Fruit fly (Drosophila melanogaster) whole organism, prepupa: ENCODE results near the gene CG34135.

ENCODE experiments used
- CG10631 ChIP-seq: fragments of 200-800 bp; sonication (Bioruptor generic); optimal IDR thresholded peaks from 2 replicates; lab custom pipeline; 2016; ENCODE audit warnings: missing biosample characterization, missing genetic modification characterization
- CG10669 ChIP-seq: fragments of 200-800 bp; sonication (Bioruptor generic); optimal IDR thresholded peaks from 3 replicates; lab custom pipeline; 2018; ENCODE audit warnings: missing biosample characterization, mild to moderate bottlenecking, missing genetic modification characterization, moderate library complexity
- CG11294 ChIP-seq: fragments of 200-800 bp; sonication (Bioruptor generic); IDR thresholded peaks from 2 replicates; pipeline ENCODE4 v1.3.6; 2022; ENCODE audit warnings: missing biosample characterization, missing genetic modification characterization
- CG11762 ChIP-seq: fragments of 200-800 bp; sonication (Bioruptor generic); optimal IDR thresholded peaks from 3 replicates; lab custom pipeline; 2016; ENCODE audit warnings: missing biosample characterization, missing genetic modification characterization; ENCODE audit not compliant: insufficient read depth
- CG11902 ChIP-seq: fragments of 200-800 bp; sonication (Bioruptor generic); optimal IDR thresholded peaks from 3 replicates; lab custom pipeline; 2016; ENCODE audit warnings: missing biosample characterization, missing genetic modification characterization
- CG15336 ChIP-seq: fragments of 200-800 bp; sonication (Bioruptor generic); IDR thresholded peaks from 2 replicates; pipeline ENCODE4 v1.3.6; 2022; ENCODE audit warnings: missing biosample characterization, missing genetic modification characterization
- CG16779 ChIP-seq: fragments of 200-800 bp; sonication (Bioruptor generic); optimal IDR thresholded peaks from 3 replicates; lab custom pipeline; 2017; ENCODE audit warnings: missing biosample characterization, mild to moderate bottlenecking, missing genetic modification characterization
- CG3032 ChIP-seq: fragments of 200-800 bp; optimal IDR thresholded peaks from 2 replicates; lab custom pipeline; 2019; ENCODE audit warnings: missing biosample characterization, mild to moderate bottlenecking, missing genetic modification characterization, moderate library complexity
- CG32006 ChIP-seq: fragments of 200-800 bp; sonication (Bioruptor generic); optimal IDR thresholded peaks from 3 replicates; lab custom pipeline; 2017; ENCODE audit warnings: missing biosample characterization, mild to moderate bottlenecking, missing genetic modification characterization
- CG3919 ChIP-seq: fragments of 200-800 bp; sonication (Bioruptor generic); optimal IDR thresholded peaks from 3 replicates; lab custom pipeline; 2016; ENCODE audit warnings: missing biosample characterization, missing genetic modification characterization
- CG6276 ChIP-seq: fragments of 200-800 bp; sonication (Bioruptor generic); optimal IDR thresholded peaks from 2 replicates; lab custom pipeline; 2017; ENCODE audit warnings: missing biosample characterization, mild to moderate bottlenecking, missing genetic modification characterization
- CG6854 ChIP-seq: fragments of 200-800 bp; sonication (Bioruptor generic); optimal IDR thresholded peaks from 2 replicates; lab custom pipeline; 2017; ENCODE audit warnings: missing biosample characterization, mild to moderate bottlenecking, missing genetic modification characterization
- CG7368 ChIP-seq: fragments of 200-800 bp; sonication (Bioruptor generic); optimal IDR thresholded peaks from 3 replicates; lab custom pipeline; 2016; ENCODE audit warnings: missing biosample characterization, missing genetic modification characterization
- CG8119 ChIP-seq: fragments of 200-800 bp; sonication (Bioruptor generic); IDR thresholded peaks from 3 replicates; pipeline ENCODE4 v1.3.6; 2022; ENCODE audit warnings: missing biosample characterization, missing genetic modification characterization
- CG9139 ChIP-seq: fragments of 200-800 bp; sonication (Bioruptor generic); optimal IDR thresholded peaks from 3 replicates; lab custom pipeline; 2017; ENCODE audit warnings: missing biosample characterization, mild to moderate bottlenecking, missing genetic modification characterization
- Eip75B ChIP-seq: fragments of 200-800 bp; sonication (Bioruptor generic); optimal IDR thresholded peaks from 3 replicates; lab custom pipeline; 2016; ENCODE audit warnings: missing biosample characterization, missing genetic modification characterization
- Eip78C ChIP-seq: fragments of 200-800 bp; sonication (Bioruptor generic); peaks from one replicate; lab custom pipeline; 2016; ENCODE audit warnings: missing biosample characterization, missing genetic modification characterization
- Ets96B ChIP-seq: fragments of 200-800 bp; optimal IDR thresholded peaks from 2 replicates; lab custom pipeline; 2019; ENCODE audit warnings: missing biosample characterization, mild to moderate bottlenecking, missing genetic modification characterization, moderate library complexity
- Gug ChIP-seq: fragments of 200-800 bp; sonication (Bioruptor generic); IDR thresholded peaks from 2 replicates; pipeline ENCODE4 v1.3.6; 2022; ENCODE audit warnings: missing biosample characterization, missing genetic modification characterization
- Hr38 ChIP-seq: sonication (Bioruptor generic); optimal IDR thresholded peaks from 2 replicates; lab custom pipeline; 2016; ENCODE audit warnings: missing biosample characterization, missing genetic modification characterization
- Hr39 ChIP-seq: fragments of 200-800 bp; sonication (Bioruptor generic); optimal IDR thresholded peaks from 2 replicates; lab custom pipeline; 2016; ENCODE audit warnings: missing biosample characterization, missing genetic modification characterization
- Hr4 ChIP-seq: fragments of 200-800 bp; sonication (Bioruptor generic); optimal IDR thresholded peaks from 3 replicates; lab custom pipeline; 2016; ENCODE audit warnings: missing biosample characterization, missing genetic modification characterization
- Lpt ChIP-seq: fragments of 200-800 bp; sonication (Bioruptor generic); optimal IDR thresholded peaks from 3 replicates; lab custom pipeline; 2016; ENCODE audit warnings: missing biosample characterization, missing genetic modification characterization
- Smox ChIP-seq: fragments of 200-800 bp; sonication (Bioruptor generic); optimal IDR thresholded peaks from 3 replicates; lab custom pipeline; 2016; ENCODE audit warnings: missing biosample characterization, missing genetic modification characterization
- Sox102F ChIP-seq: fragments of 200-800 bp; sonication (Bioruptor generic); optimal IDR thresholded peaks from 2 replicates; lab custom pipeline; 2016; ENCODE audit warnings: missing biosample characterization, mild to moderate bottlenecking, missing genetic modification characterization
- Sox14 ChIP-seq: fragments of 200-800 bp; sonication (Bioruptor generic); optimal IDR thresholded peaks from 3 replicates; lab custom pipeline; 2016; ENCODE audit warnings: missing biosample characterization, missing genetic modification characterization
- Sox15 ChIP-seq: fragments of 200-800 bp; sonication (Bioruptor generic); optimal IDR thresholded peaks from 3 replicates; lab custom pipeline; 2016; ENCODE audit warnings: missing biosample characterization, missing genetic modification characterization
- achi ChIP-seq: fragments of 200-800 bp; sonication (Bioruptor generic); optimal IDR thresholded peaks from 3 replicates; lab custom pipeline; 2016; ENCODE audit warnings: missing biosample characterization, missing genetic modification characterization
- acj6 ChIP-seq: fragments of 200-800 bp; sonication (Bioruptor generic); optimal IDR thresholded peaks from 3 replicates; lab custom pipeline; 2016; ENCODE audit warnings: missing biosample characterization, missing genetic modification characterization
- cyc ChIP-seq: fragments of 200-800 bp; sonication (Bioruptor generic); optimal IDR thresholded peaks from 3 replicates; lab custom pipeline; 2016; ENCODE audit warnings: missing biosample characterization, missing genetic modification characterization
- dac ChIP-seq: fragments of 200-800 bp; sonication (Bioruptor generic); optimal IDR thresholded peaks from 2 replicates; lab custom pipeline; 2017; ENCODE audit warnings: missing biosample characterization, mild to moderate bottlenecking, missing genetic modification characterization
- dsx ChIP-seq: fragments of 200-800 bp; optimal IDR thresholded peaks from 3 replicates; lab custom pipeline; 2019; ENCODE audit warnings: missing biosample characterization, mild to moderate bottlenecking, missing genetic modification characterization, moderate library complexity; ENCODE audit not compliant: poor library complexity, severe bottlenecking
- esn ChIP-seq: fragments of 200-800 bp; sonication (Bioruptor generic); optimal IDR thresholded peaks from 2 replicates; lab custom pipeline; 2016; ENCODE audit warnings: missing biosample characterization, mild to moderate bottlenecking, missing genetic modification characterization, moderate library complexity
- fd59A ChIP-seq: fragments of 200-800 bp; sonication (Bioruptor generic); optimal IDR thresholded peaks from 2 replicates; lab custom pipeline; 2017; ENCODE audit warnings: missing biosample characterization, mild to moderate bottlenecking, missing genetic modification characterization, missing genetic modification reagents
- fkh ChIP-seq: fragments of 200-800 bp; sonication (Bioruptor generic); optimal IDR thresholded peaks from 3 replicates; lab custom pipeline; 2017; ENCODE audit warnings: missing biosample characterization, mild to moderate bottlenecking, missing genetic modification characterization, moderate library complexity
- lz ChIP-seq: fragments of 200-800 bp; sonication (Bioruptor generic); optimal IDR thresholded peaks from 3 replicates; lab custom pipeline; 2016; ENCODE audit warnings: missing biosample characterization, missing genetic modification characterization
- net ChIP-seq: fragments of 200-800 bp; sonication (Bioruptor generic); optimal IDR thresholded peaks from 3 replicates; lab custom pipeline; 2016; ENCODE audit warnings: missing biosample characterization, missing genetic modification characterization
- pdm3 ChIP-seq: fragments of 200-800 bp; sonication (Bioruptor generic); optimal IDR thresholded peaks from 3 replicates; lab custom pipeline; 2016; ENCODE audit warnings: missing biosample characterization, missing genetic modification characterization
- salr ChIP-seq, 2 experiments: fragments of 200-800 bp; sonication (Bioruptor generic); optimal IDR thresholded peaks; 3 replicates each; lab custom pipeline; 2016 to 2018; ENCODE audit warnings: missing biosample characterization in 2 of 2, missing genetic modification characterization in 2 of 2, mild to moderate bottlenecking in 1 of 2
- spab ChIP-seq: fragments of 200-800 bp; sonication (Bioruptor generic); optimal IDR thresholded peaks from 2 replicates; lab custom pipeline; 2017; ENCODE audit warnings: missing biosample characterization, mild to moderate bottlenecking, missing genetic modification characterization, missing genetic modification reagents
- ss ChIP-seq, 2 experiments: fragments of 200-800 bp; sonication (Bioruptor generic); optimal IDR thresholded peaks; 2 replicates in 1 of 2; 3 replicates in 1 of 2; lab custom pipeline; 2017 to 2018; ENCODE audit warnings: mild to moderate bottlenecking in 2 of 2, missing biosample characterization in 2 of 2, missing genetic modification characterization in 2 of 2, moderate library complexity in 1 of 2
- topi ChIP-seq: fragments of 200-800 bp; sonication (Bioruptor generic); optimal IDR thresholded peaks from 3 replicates; lab custom pipeline; 2016; ENCODE audit warnings: missing biosample characterization, missing genetic modification characterization
- vri ChIP-seq: fragments of 200-800 bp; sonication (Bioruptor generic); optimal IDR thresholded peaks from 3 replicates; lab custom pipeline; 2016; ENCODE audit warnings: missing biosample characterization, mild to moderate bottlenecking, missing genetic modification characterization

Gene CG34135

dm6 chr3R:8769094-8769493, 1.1 kb upstream of the CG34135 start, which contains the start of gene CG8236:
Gene CG8236, plus strand, starts transcription at chr3R:8769394.
- TF ChIP-seq CG11902 (no peak), ss (GFP tag; optimal IDR thresholded peaks at IDR 0.05; lab: Kevin White, UChicago) (no peak), spab (GFP tag; lab: Kevin White, UChicago) (no peak), Gug (GFP tag; lab: Robert Waterston, UW) (no peak), CG9139 (GFP tag; lab: Kevin White, UChicago) (no peak), acj6 (GFP tag; lab: Kevin White, UChicago) (no peak), Sox15 (GFP tag; lab: Kevin White, UChicago) (no peak), Lpt (no peak), Hr39 (GFP tag; lab: Kevin White, UChicago) (no peak), CG3032 (tag; lab: Kevin White, UChicago) (no peak)

dm6 chr3R:8748776-8749126, 19.2 kb downstream of the CG34135 start:
- TF ChIP-seq Sox15 (GFP tag; lab: Kevin White, UChicago) (no peak), acj6 (GFP tag; lab: Kevin White, UChicago) (no peak), Eip75B (GFP tag; lab: Kevin White, UChicago) (no peak), dsx (GFP tag; lab: Kevin White, UChicago) (no peak), Sox102F (no peak), Hr38 (no peak), CG11902 (no peak), CG8119 (GFP tag; lab: Robert Waterston, UW) (no peak), net (GFP tag; lab: Kevin White, UChicago) (no peak), CG6276 (GFP tag; lab: Kevin White, UChicago) (no peak), CG3919 (no peak), salr (GFP tag; optimal IDR thresholded peaks at IDR 0.05; lab: Kevin White, UChicago) (no peak), Gug (GFP tag; lab: Robert Waterston, UW) (no peak), spab (GFP tag; lab: Kevin White, UChicago) (no peak), Hr4 (GFP tag; lab: Kevin White, UChicago) (no peak), vri (GFP tag; lab: Kevin White, UChicago) (no peak), lz (no peak), fkh (GFP tag; lab: Kevin White, UChicago) (no peak), Sox14 (no peak)

- TF ChIP-seq pdm3 (GFP tag; lab: Kevin White, UChicago), result peak; percentile 85
- peak; percentile 89 for TF ChIP-seq CG32006 (GFP tag; lab: Kevin White, UChicago)
- TF ChIP-seq dac, result peak; percentile 73
- TF ChIP-seq CG11762 (GFP tag; lab: Kevin White, UChicago), result peak; percentile 68
- peak; percentile 84 for TF ChIP-seq lz
- peak; percentile 87 for TF ChIP-seq topi
- TF ChIP-seq CG3032 (tag; lab: Kevin White, UChicago), result peak; percentile 77
- TF ChIP-seq CG6854 (GFP tag; lab: Kevin White, UChicago), result peak; percentile 33
- peak; percentile 70 for TF ChIP-seq vri (GFP tag; lab: Kevin White, UChicago)
- peak; percentile 85 for TF ChIP-seq acj6 (GFP tag; lab: Kevin White, UChicago)
- peak; percentile 69 for TF ChIP-seq CG7368 (GFP tag; lab: Kevin White, UChicago)
- TF ChIP-seq CG6276 (GFP tag; lab: Kevin White, UChicago), result peak; percentile 85
- TF ChIP-seq Smox (GFP tag; lab: Kevin White, UChicago), result peak; percentile 88
- TF ChIP-seq Ets96B (tag; lab: Kevin White, UChicago), result peak; percentile 64
- peak; percentile 57 for TF ChIP-seq CG10669
- peak; percentile 72 for TF ChIP-seq CG10631
- peak; percentile 77 for TF ChIP-seq Eip75B (GFP tag; lab: Kevin White, UChicago)
- TF ChIP-seq esn, result peak; percentile 90
- TF ChIP-seq Lpt, result peak; percentile 69
- peak; percentile 72 for TF ChIP-seq dsx (GFP tag; lab: Kevin White, UChicago)
- peak; percentile 52 for TF ChIP-seq CG11902
- peak; percentile 50 for TF ChIP-seq Gug (GFP tag; lab: Robert Waterston, UW)
- peak; percentile 57; the same call in 1 of the 2 replicates for TF ChIP-seq CG11294 (GFP tag; lab: Robert Waterston, UW)
- peak; percentile 63 for TF ChIP-seq fd59A (GFP tag; lab: Kevin White, UChicago)
- peak; percentile 71 for TF ChIP-seq Sox15 (GFP tag; lab: Kevin White, UChicago)
- peak; percentile 77 for TF ChIP-seq cyc
- TF ChIP-seq CG16779 (tag; lab: Kevin White, UChicago), result peak; percentile 72
- TF ChIP-seq CG15336 (GFP tag; lab: Robert Waterston, UW), result peak; percentile 88
- TF ChIP-seq CG3919, result peak; percentile 75
- TF ChIP-seq fkh (GFP tag; lab: Kevin White, UChicago), result no peak
- TF ChIP-seq salr (GFP tag; optimal IDR thresholded peaks at IDR 0.05; lab: Kevin White, UChicago), result peak; percentile 1 to 80
- TF ChIP-seq Eip78C (GFP tag; lab: Kevin White, UChicago), result peak; percentile 96
- peak; percentile 74 for TF ChIP-seq achi (GFP tag; lab: Kevin White, UChicago)
These were observed 19.9 kb downstream of the CG34135 start for dm6 chr3R:8747871-8748775.
